Worm (Caenorhabditis elegans) whole organism, L3 larva: ENCODE measurements around the gene K07H8.9.

ENCODE experiments used
- ama-1 ChIP-seq: fragments of 150-350 bp; optimal IDR thresholded peaks from 2 replicates; lab custom pipeline; 2018
- elt-1 ChIP-seq: fragments of 150-350 bp; optimal IDR thresholded peaks from 2 replicates; lab custom pipeline; 2014; ENCODE audit warnings: missing biosample characterization, missing genetic modification characterization
- jun-1 ChIP-seq: fragments of 150-350 bp; optimal IDR thresholded peaks from 2 replicates; lab custom pipeline; 2014; ENCODE audit warnings: missing biosample characterization, missing genetic modification reagents, missing genetic modification characterization
- lin-39 ChIP-seq: fragments of 150-350 bp; optimal IDR thresholded peaks from 2 replicates; lab custom pipeline; 2018; ENCODE audit warnings: missing biosample characterization, missing genetic modification reagents, missing genetic modification characterization
- nhr-11 ChIP-seq: fragments of 150-350 bp; optimal IDR thresholded peaks from 2 replicates; lab custom pipeline; 2014; ENCODE audit warnings: missing biosample characterization, missing genetic modification characterization
- nhr-25 ChIP-seq: sonication (generic microtip); optimal IDR thresholded peaks from 2 replicates; lab custom pipeline; 2017; ENCODE audit warnings: missing biosample characterization, missing genetic modification characterization
- zag-1 ChIP-seq: fragments of 150-350 bp; optimal IDR thresholded peaks from 2 replicates; lab custom pipeline; 2014; ENCODE audit warnings: missing biosample characterization, missing genetic modification characterization

- TF ChIP-seq nhr-11 (no peak), ama-1 (lab: Kevin White, UChicago) (no peak), zag-1 (tag; lab: Kevin White, UChicago) (no peak), elt-1 (tag; lab: Kevin White, UChicago) (peak; percentile 8), nhr-25 (peak; percentile 52), lin-39 (tag; lab: Kevin White, UChicago) (no peak), jun-1 (tag; lab: Kevin White, UChicago) (no peak)
These were observed 16.4 kb upstream of the K07H8.9 start for ce11 chrIV:8302648-8303161.
